Worm (Caenorhabditis elegans): ENCODE results near the gene cld-9.

DNA sequence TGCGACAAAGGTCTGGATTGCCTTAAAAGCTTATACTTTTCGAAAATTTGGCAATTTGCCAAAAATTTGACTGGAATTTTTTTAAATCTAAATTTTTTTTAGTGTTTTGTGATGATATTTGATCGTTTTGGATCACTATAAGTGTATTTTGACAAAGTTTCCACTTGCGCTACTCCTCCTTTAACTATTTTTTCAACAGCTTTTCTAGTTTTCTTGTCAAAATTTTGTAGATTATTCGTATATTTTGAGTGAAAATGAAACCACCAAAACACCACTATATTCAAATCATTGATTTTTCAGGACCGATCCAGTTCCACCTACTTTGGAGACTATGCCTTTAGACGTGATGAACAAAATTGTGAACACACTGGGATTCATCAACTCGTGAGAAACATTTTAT is 26.1 kb downstream of the cld-9 start, which contains the start of gene fbxa-181:
- no peak for TF ChIP-seq unc-39 (tag; optimal IDR thresholded peaks at IDR 0.05)
- TF ChIP-seq ceh-28 (tag; optimal IDR thresholded peaks at IDR 0.05), result no peak

Measured in whole organism, L4 larva.